Worm (Caenorhabditis elegans): ENCODE results near the gene inpp-4B.

DNA sequence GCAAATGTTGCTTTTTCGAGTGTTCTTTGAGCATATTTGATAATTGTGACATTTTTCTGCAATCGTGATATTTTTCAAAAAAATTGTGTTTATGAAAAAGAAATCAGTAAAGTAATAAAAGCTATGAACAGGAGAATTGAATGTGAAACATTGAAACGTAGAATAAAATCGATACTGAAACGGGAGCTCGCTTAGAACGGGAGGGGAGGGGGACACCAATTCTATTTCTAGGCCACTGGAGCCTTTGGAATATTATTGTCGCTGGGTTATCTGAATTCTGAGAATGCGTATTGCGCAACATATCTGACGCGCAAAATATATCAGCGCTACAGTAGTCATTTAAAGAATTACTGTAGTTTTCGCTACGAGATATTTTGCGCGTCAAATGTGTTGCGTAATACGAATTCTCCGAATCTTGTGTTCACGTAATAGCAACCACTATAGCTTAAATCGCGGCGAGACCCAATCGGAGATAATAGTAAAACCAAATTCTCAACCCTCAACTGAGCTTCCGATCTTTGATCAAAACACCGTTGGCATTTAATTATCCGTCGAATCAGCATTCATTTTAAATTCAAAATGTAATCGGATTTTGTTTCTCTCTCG, 54.7 kb downstream of the inpp-4B start, which contains the start of the genes blos-1 and best-18:
- TF ChIP-seq ama-1 (optimal IDR thresholded peaks at IDR 0.05): no peak
- no peak for TF ChIP-seq F13C5.2 (tag; optimal IDR thresholded peaks at IDR 0.05)
- TF ChIP-seq ets-7 (tag; optimal IDR thresholded peaks at IDR 0.05): no peak
- TF ChIP-seq scrt-1 (GFP tag; IDR thresholded peaks at IDR 0.05): no peak
- TF ChIP-seq B0310.2 (tag; optimal IDR thresholded peaks at IDR 0.05): no peak
- no peak for TF ChIP-seq ceh-13 (GFP tag; optimal IDR thresholded peaks at IDR 0.05)
- TF ChIP-seq sea-1 (GFP tag; conservative IDR thresholded peaks at IDR 0.05): no peak
- no peak for TF ChIP-seq hnd-1 (tag; optimal IDR thresholded peaks at IDR 0.05)
- no peak for TF ChIP-seq hmg-4 (GFP tag; optimal IDR thresholded peaks at IDR 0.05)
- no peak for TF ChIP-seq pes-1 (GFP tag; IDR thresholded peaks at IDR 0.05)

Measured in whole organism, early embryonic.